Fruit fly (Drosophila melanogaster): ENCODE measurements around the gene jp.

jp gene

DNA sequence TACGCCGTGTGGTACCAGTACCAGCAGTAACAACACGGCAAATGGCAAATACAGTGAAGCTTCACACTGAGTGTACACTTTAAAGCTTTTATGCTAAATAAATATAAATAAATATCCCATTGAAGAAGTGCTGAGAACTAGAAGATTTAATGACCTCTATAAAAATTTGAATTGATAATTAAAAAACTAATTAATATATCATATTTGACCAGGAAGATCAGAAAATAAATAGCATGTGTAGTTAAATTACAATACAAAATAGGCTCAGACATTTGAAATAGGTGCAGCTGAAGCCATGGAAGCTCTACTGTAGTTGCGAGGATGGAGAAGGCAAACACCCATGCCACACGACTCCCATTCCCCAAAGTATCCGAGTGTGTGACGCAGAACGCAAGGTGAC lies 2.0 kb downstream of the jp start (continued):
- no peak for TF ChIP-seq Hey (tag; optimal IDR thresholded peaks at IDR 0.05)
- TF ChIP-seq CG4854 (GFP tag; optimal IDR thresholded peaks at IDR 0.05): no peak
- no peak for TF ChIP-seq corto (GFP tag; optimal IDR thresholded peaks at IDR 0.05)
- no peak for TF ChIP-seq exex (tag; optimal IDR thresholded peaks at IDR 0.05)
- no peak for TF ChIP-seq NC2β (GFP tag; optimal IDR thresholded peaks at IDR 0.05)
- TF ChIP-seq slp2 (GFP tag; optimal IDR thresholded peaks at IDR 0.05): no peak
- TF ChIP-seq CG18476 (GFP tag; optimal IDR thresholded peaks at IDR 0.05): no peak
- no peak for TF ChIP-seq Bdp1 (GFP tag; optimal IDR thresholded peaks at IDR 0.05)
- TF ChIP-seq Doc2 (GFP tag; IDR thresholded peaks at IDR 0.05): no peak
- TF ChIP-seq CG31224 (GFP tag; IDR thresholded peaks at IDR 0.05): no peak
- TF ChIP-seq CG18011 (GFP tag; optimal IDR thresholded peaks at IDR 0.05): no peak
- TF ChIP-seq CG2129 (GFP tag; IDR thresholded peaks at IDR 0.05; ENCODE audit: partially characterized antibody): no peak
- no peak for TF ChIP-seq Camta (GFP tag; optimal IDR thresholded peaks at IDR 0.05)
- TF ChIP-seq Meics (GFP tag; optimal IDR thresholded peaks at IDR 0.05): peak; percentile 51
- TF ChIP-seq CG4424 (GFP tag; optimal IDR thresholded peaks at IDR 0.05): no peak
- TF ChIP-seq Asciz (GFP tag; optimal IDR thresholded peaks at IDR 0.05): peak; percentile 24
- TF ChIP-seq CG2116 (GFP tag; optimal IDR thresholded peaks at IDR 0.05): no peak
- no peak for TF ChIP-seq sd (tag; optimal IDR thresholded peaks at IDR 0.05)
- no peak for TF ChIP-seq hth (optimal IDR thresholded peaks at IDR 0.05)
- TF ChIP-seq CG3281 (GFP tag; optimal IDR thresholded peaks at IDR 0.05): peak; percentile 48
- no peak for TF ChIP-seq cato (GFP tag; optimal IDR thresholded peaks at IDR 0.05; ENCODE audit: borderline replicate concordance)
- no peak for TF ChIP-seq Trl (optimal IDR thresholded peaks at IDR 0.05)
- TF ChIP-seq Trl (GFP tag; optimal IDR thresholded peaks at IDR 0.05): no peak
- TF ChIP-seq sna (GFP tag; IDR thresholded peaks at IDR 0.05; ENCODE audit: partially characterized antibody): no peak
- no peak for TF ChIP-seq mam (GFP tag; optimal IDR thresholded peaks at IDR 0.05)
- TF ChIP-seq chn (GFP tag; optimal IDR thresholded peaks at IDR 0.05): no peak
- no peak for TF ChIP-seq CG4617 (GFP tag; optimal IDR thresholded peaks at IDR 0.05; ENCODE audit: borderline replicate concordance)
- no peak for TF ChIP-seq grn (GFP tag; optimal IDR thresholded peaks at IDR 0.05)
- TF ChIP-seq CG9876 (GFP tag; optimal IDR thresholded peaks at IDR 0.05): no peak
- TF ChIP-seq ash1 (GFP tag; optimal IDR thresholded peaks at IDR 0.05): no peak
- peak; percentile 49 for TF ChIP-seq CG12391 (tag; optimal IDR thresholded peaks at IDR 0.05)
- TF ChIP-seq Ada2b (GFP tag; IDR thresholded peaks at IDR 0.05): peak; percentile 35; the same call in 1 of the 2 replicates
- no peak for TF ChIP-seq Dp (GFP tag; optimal IDR thresholded peaks at IDR 0.05)
- TF ChIP-seq Bteb2 (GFP tag; optimal IDR thresholded peaks at IDR 0.05): no peak
- no peak for TF ChIP-seq sc (optimal IDR thresholded peaks at IDR 0.05)
- TF ChIP-seq sc (GFP tag; optimal IDR thresholded peaks at IDR 0.05): no peak
- 0 out of 2 replicates have a peak, but pooled peaks have one; percentile 24 for TF ChIP-seq esg (GFP tag; conservative IDR thresholded peaks at IDR 0.05)
- TF ChIP-seq Rx (GFP tag; IDR thresholded peaks at IDR 0.05): no peak
- TF ChIP-seq PHDP (tag; optimal IDR thresholded peaks at IDR 0.05): peak; percentile 60
- peak; percentile 72 for TF ChIP-seq Drgx (GFP tag; IDR thresholded peaks at IDR 0.05)
- no peak for TF ChIP-seq shn (GFP tag; optimal IDR thresholded peaks at IDR 0.05)
- no peak for TF ChIP-seq Spps (tag; optimal IDR thresholded peaks at IDR 0.05)
- TF ChIP-seq row (GFP tag; IDR thresholded peaks at IDR 0.05): peak; percentile 55
- TF ChIP-seq Dip2 (GFP tag; IDR thresholded peaks at IDR 0.05): no peak
- TF ChIP-seq ac (GFP tag; optimal IDR thresholded peaks at IDR 0.05): no peak
- no peak for TF ChIP-seq sqz (GFP tag; optimal IDR thresholded peaks at IDR 0.05)
- no peak for TF ChIP-seq zfh1 (GFP tag; IDR thresholded peaks at IDR 0.05)
- no peak for TF ChIP-seq bab2 (GFP tag; optimal IDR thresholded peaks at IDR 0.05)
- TF ChIP-seq zfh2 (GFP tag; optimal IDR thresholded peaks at IDR 0.05): no peak
- no peak for TF ChIP-seq CG10959 (GFP tag; IDR thresholded peaks at IDR 0.05)
- TF ChIP-seq ranshi (GFP tag; IDR thresholded peaks at IDR 0.05): no peak
- 0 out of 2 replicates have a peak, but pooled peaks have one; percentile 29 for TF ChIP-seq Xrp1 (GFP tag; IDR thresholded peaks at IDR 0.05)
- no peak for TF ChIP-seq Oaz (GFP tag; IDR thresholded peaks at IDR 0.05)

Measured in whole organism, embryonic.